Fruit fly (Drosophila melanogaster) Kc167 (cell line): ENCODE measurements around the gene mRpL24.

Experiments used
- Myc ChIP-seq: fragments of >200 bp; optimal IDR thresholded peaks from 2 replicates; lab custom pipeline; 2017; ENCODE audit warnings: missing external identifiers
- Sin3A ChIP-seq: fragments of >200 bp; optimal IDR thresholded peaks from 2 replicates; lab custom pipeline; 2018; ENCODE audit warnings: missing external identifiers
- h ChIP-seq: fragments of >200 bp; optimal IDR thresholded peaks from 3 replicates; lab custom pipeline; 2018; ENCODE audit warnings: missing external identifiers
- psq ChIP-seq: fragments of >200 bp; optimal IDR thresholded peaks from 2 replicates; lab custom pipeline; 2017; ENCODE audit warnings: missing external identifiers

- TF ChIP-seq Sin3A (no peak), psq (no peak), h (lab: Kevin White, UChicago) (no peak), Myc (lab: Kevin White, UChicago) (no peak)
These were observed 29.4 kb downstream of the mRpL24 start for dm6 chr2L:4915715-4916153.
